Fruit fly (Drosophila melanogaster): ENCODE data around the gene CG42327.

CG42327 gene

DNA sequence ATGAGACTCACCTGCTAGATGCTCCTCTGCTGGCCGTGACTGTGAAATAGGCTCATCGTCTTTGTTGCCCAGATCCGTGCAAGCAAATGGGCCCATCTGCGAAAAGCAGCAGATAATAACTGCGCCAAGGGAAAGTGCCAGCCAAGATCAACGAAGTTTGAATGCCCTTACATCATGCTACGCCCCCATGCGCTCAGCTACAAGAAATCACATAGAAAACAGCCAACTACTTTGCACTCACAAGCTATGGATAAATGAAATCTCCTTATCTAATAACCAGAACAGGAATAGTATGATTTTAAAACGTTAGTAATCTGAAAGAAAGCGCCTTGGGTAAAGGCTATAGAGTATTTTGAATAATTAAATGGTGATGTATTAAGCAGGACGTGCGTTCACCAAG, 15.8 kb downstream of the CG42327 start:
- TF ChIP-seq slbo (GFP tag; IDR thresholded peaks at IDR 0.05) = 0 out of 2 replicates have a peak, but pooled peaks have one; percentile 5
- TF ChIP-seq CG32772 (GFP tag; IDR thresholded peaks at IDR 0.05) = no peak
- peak; percentile 5 for TF ChIP-seq emc (GFP tag; optimal IDR thresholded peaks at IDR 0.05)
- TF ChIP-seq Scr (GFP tag; IDR thresholded peaks at IDR 0.05; ENCODE audit: partially characterized antibody) = no peak
- no peak for TF ChIP-seq her (GFP tag; optimal IDR thresholded peaks at IDR 0.05)
- TF ChIP-seq Ets65A (GFP tag) = peak; percentile 83
- peak; percentile 79 for TF ChIP-seq D19A (tag; optimal IDR thresholded peaks at IDR 0.05)

DNA sequence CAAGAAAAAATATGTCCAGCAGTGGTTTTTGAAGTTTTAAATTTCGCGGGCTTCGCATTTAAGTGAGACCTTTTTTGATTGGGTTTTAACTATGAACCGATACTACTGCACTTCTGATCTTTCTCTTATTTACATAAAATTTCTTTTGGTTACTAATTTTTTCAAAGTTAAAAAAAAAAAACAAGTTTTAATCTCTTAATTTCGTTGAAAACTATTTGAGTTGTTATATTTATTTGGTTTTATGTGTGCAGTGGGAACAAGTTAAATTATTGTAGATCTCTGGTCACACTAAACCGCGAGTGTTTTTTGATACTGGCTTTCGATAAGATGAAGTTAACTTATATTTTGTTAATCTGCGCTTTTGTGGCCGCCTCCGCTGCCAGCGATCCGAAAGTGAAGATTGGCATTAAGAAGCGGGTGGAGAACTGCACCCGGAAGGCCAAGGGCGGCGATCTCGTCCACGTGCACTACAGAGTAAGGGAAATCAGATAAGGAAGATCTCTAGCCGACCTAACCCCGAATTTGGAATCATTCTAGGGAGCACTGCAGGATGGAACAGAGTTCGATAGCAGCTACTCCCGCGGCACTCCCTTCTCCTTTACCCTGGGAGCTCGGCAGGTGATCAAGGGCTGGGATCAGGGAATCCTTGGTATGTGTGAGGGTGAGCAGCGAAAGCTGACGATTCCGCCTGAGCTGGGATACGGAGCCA, 18.2 kb downstream of the CG42327 start, which contains the start of gene CG14715:
Gene CG14715, plus strand, starts transcription at position 267 of the 709 bp plus-strand sequence.
- TF ChIP-seq jing (GFP tag; optimal IDR thresholded peaks at IDR 0.05) (no peak), lov (optimal IDR thresholded peaks at IDR 0.05) (no peak), lov (GFP tag; IDR thresholded peaks at IDR 0.05) (no peak), CG14965 (GFP tag; optimal IDR thresholded peaks at IDR 0.05; ENCODE audit: borderline replicate concordance) (no peak), CG4820 (GFP tag; optimal IDR thresholded peaks at IDR 0.05) (peak; percentile 19), CG17361 (GFP tag; IDR thresholded peaks at IDR 0.05) (peak; percentile 60; the same call in 2 of the 3 replicates), lab (GFP tag; optimal IDR thresholded peaks at IDR 0.05) (no peak), Hsf (GFP tag; optimal IDR thresholded peaks at IDR 0.05) (peak; percentile 59), mam (GFP tag; optimal IDR thresholded peaks at IDR 0.05) (peak; percentile 44), CTCF (GFP tag; optimal IDR thresholded peaks at IDR 0.05) (peak; percentile 23), CG17359 (tag; optimal IDR thresholded peaks at IDR 0.05) (peak; percentile 23), h (optimal IDR thresholded peaks at IDR 0.05) (no peak), CG42726 (GFP tag; IDR thresholded peaks at IDR 0.05; ENCODE audit: partially characterized antibody) (no peak), CG10267 (tag; optimal IDR thresholded peaks at IDR 0.05) (peak; percentile 70), gcm2 (GFP tag; optimal IDR thresholded peaks at IDR 0.05) (no peak), eyg (GFP tag; optimal IDR thresholded peaks at IDR 0.05) (no peak), abd-A (tag; optimal IDR thresholded peaks at IDR 0.05) (no peak), CG12219 (GFP tag; optimal IDR thresholded peaks at IDR 0.05) (no peak), ewg (GFP tag; optimal IDR thresholded peaks at IDR 0.05) (no peak), CG30020 (tag; optimal IDR thresholded peaks at IDR 0.05) (peak; percentile 55), CG11085 (GFP tag; IDR thresholded peaks at IDR 0.05) (no peak), ems (GFP tag; optimal IDR thresholded peaks at IDR 0.05) (no peak), Hr78 (GFP tag; optimal IDR thresholded peaks at IDR 0.05) (no peak), gce (GFP tag; IDR thresholded peaks at IDR 0.05) (no peak), B-H1 (GFP tag; IDR thresholded peaks at IDR 0.05) (0 out of 3 replicates have a peak, but pooled peaks have one; percentile 16), Sox100B (GFP tag; optimal IDR thresholded peaks at IDR 0.05) (no peak), CG4854 (GFP tag; optimal IDR thresholded peaks at IDR 0.05) (no peak), gro (GFP tag; optimal IDR thresholded peaks at IDR 0.05) (peak; percentile 28), CG9727 (GFP tag; optimal IDR thresholded peaks at IDR 0.05) (peak; percentile 30), gsb (GFP tag; IDR thresholded peaks at IDR 0.05) (no peak), Dfd (GFP tag; optimal IDR thresholded peaks at IDR 0.05) (no peak), CG6272 (GFP tag; IDR thresholded peaks at IDR 0.05) (no peak), sima (GFP tag; optimal IDR thresholded peaks at IDR 0.05) (no peak), CG8089 (GFP tag; optimal IDR thresholded peaks at IDR 0.05) (no peak), lbe (GFP tag; optimal IDR thresholded peaks at IDR 0.05) (no peak), Lim3 (GFP tag; IDR thresholded peaks at IDR 0.05) (no peak), CG11696 (GFP tag; IDR thresholded peaks at IDR 0.05) (no peak), CG7963 (GFP tag; IDR thresholded peaks at IDR 0.05; ENCODE audit: partially characterized antibody) (no peak), Jarid2 (GFP tag; optimal IDR thresholded peaks at IDR 0.05) (no peak), onecut (GFP tag; IDR thresholded peaks at IDR 0.05) (no peak), CG5245 (GFP tag; optimal IDR thresholded peaks at IDR 0.05) (no peak), HHEX (GFP tag; optimal IDR thresholded peaks at IDR 0.05) (no peak), inv (GFP tag; IDR thresholded peaks at IDR 0.05; ENCODE audit: partially characterized antibody) (peak; percentile 46)
